Worm (Caenorhabditis elegans) whole organism, mixed stage, embryonic: ENCODE results near the gene M02B1.4.

Experiments used
- bed-3 ChIP-seq: fragments of 200-800 bp; sonication (Bioruptor generic); optimal IDR thresholded peaks from 3 replicates; lab custom pipeline; 2018; ENCODE audit warnings: mild to moderate bottlenecking, missing genetic modification characterization, moderate library complexity, missing compliant biosample characterization
- blmp-1 ChIP-seq: fragments of 150-350 bp; optimal IDR thresholded peaks from 2 replicates; lab custom pipeline; 2014; ENCODE audit warnings: missing biosample characterization, missing genetic modification characterization
- ceh-39 ChIP-seq: fragments of 150-350 bp; optimal IDR thresholded peaks from 2 replicates; lab custom pipeline; 2014; ENCODE audit warnings: missing biosample characterization, missing genetic modification characterization
- ceh-43 ChIP-seq: fragments of 200-800 bp; sonication (Bioruptor generic); optimal IDR thresholded peaks from 2 replicates; lab custom pipeline; 2018; ENCODE audit warnings: mild to moderate bottlenecking, missing genetic modification characterization, moderate library complexity, missing compliant biosample characterization
- ceh-83 ChIP-seq: fragments of 200-800 bp; sonication (Bioruptor generic); optimal IDR thresholded peaks from 2 replicates; lab custom pipeline; 2018; ENCODE audit warnings: mild to moderate bottlenecking, missing genetic modification characterization, missing compliant biosample characterization
- ces-1 ChIP-seq: fragments of 150-350 bp; optimal IDR thresholded peaks from 2 replicates; lab custom pipeline; 2014; ENCODE audit warnings: missing biosample characterization, missing genetic modification reagents, missing genetic modification characterization
- cnd-1 ChIP-seq: fragments of 200-800 bp; sonication (Bioruptor generic); optimal IDR thresholded peaks from 2 replicates; lab custom pipeline; 2018; ENCODE audit warnings: mild to moderate bottlenecking, missing genetic modification characterization, missing compliant biosample characterization
- drap-1 ChIP-seq: fragments of 200-800 bp; sonication (Bioruptor generic); optimal IDR thresholded peaks from 3 replicates; lab custom pipeline; 2018; ENCODE audit warnings: mild to moderate bottlenecking, missing genetic modification characterization, missing compliant biosample characterization
- elt-1 ChIP-seq: sonication (generic microtip); optimal IDR thresholded peaks from 2 replicates; lab custom pipeline; 2017; ENCODE audit warnings: missing genetic modification characterization, mild to moderate bottlenecking, missing compliant biosample characterization, antibody characterized with exemption, moderate library complexity, borderline replicate concordance; ENCODE audit not compliant: insufficient read depth
- hlh-1 ChIP-seq: fragments of 150-350 bp; optimal IDR thresholded peaks from 2 replicates; lab custom pipeline; 2014; ENCODE audit warnings: missing biosample characterization, missing genetic modification reagents, missing genetic modification characterization
- lin-13 ChIP-seq: fragments of 150-350 bp; optimal IDR thresholded peaks from 2 replicates; lab custom pipeline; 2014; ENCODE audit warnings: missing biosample characterization, missing genetic modification characterization
- lin-32 ChIP-seq: fragments of 200-800 bp; sonication (Bioruptor generic); optimal IDR thresholded peaks from 2 replicates; lab custom pipeline; 2018; ENCODE audit warnings: mild to moderate bottlenecking, missing genetic modification characterization, missing compliant biosample characterization
- lsy-2 ChIP-seq: fragments of 150-350 bp; optimal IDR thresholded peaks from 2 replicates; lab custom pipeline; 2014; ENCODE audit warnings: missing biosample characterization, missing genetic modification characterization
- mep-1 ChIP-seq: fragments of 150-350 bp; optimal IDR thresholded peaks from 2 replicates; lab custom pipeline; 2017; ENCODE audit warnings: missing biosample characterization, missing genetic modification reagents, missing genetic modification characterization, inconsistent platforms
- mls-2 ChIP-seq: sonication (generic microtip); optimal IDR thresholded peaks from 2 replicates; lab custom pipeline; 2016; ENCODE audit warnings: mild to moderate bottlenecking, missing genetic modification characterization, moderate library complexity, missing compliant biosample characterization
- nhr-12 ChIP-seq: fragments of 150-350 bp; optimal IDR thresholded peaks from 2 replicates; lab custom pipeline; 2014; ENCODE audit warnings: missing biosample characterization, missing genetic modification characterization
- nhr-2 ChIP-seq: fragments of 150-350 bp; optimal IDR thresholded peaks from 2 replicates; lab custom pipeline; 2014; ENCODE audit warnings: missing biosample characterization, missing genetic modification characterization
- nhr-237 ChIP-seq: fragments of 150-350 bp; optimal IDR thresholded peaks from 2 replicates; lab custom pipeline; 2014; ENCODE audit warnings: missing biosample characterization, missing genetic modification characterization
- nhr-28 ChIP-seq: fragments of 150-350 bp; optimal IDR thresholded peaks from 2 replicates; lab custom pipeline; 2014; ENCODE audit warnings: missing biosample characterization, missing genetic modification characterization
- nhr-76 ChIP-seq: sonication (generic microtip); optimal IDR thresholded peaks from 2 replicates; lab custom pipeline; 2017; ENCODE audit warnings: missing biosample characterization, missing genetic modification characterization
- pha-4 ChIP-seq: fragments of 150-350 bp; optimal IDR thresholded peaks from 2 replicates; lab custom pipeline; 2018; ENCODE audit warnings: missing biosample characterization, missing genetic modification reagents, missing genetic modification characterization
- sem-2 ChIP-seq: fragments of 200-800 bp; sonication (Bioruptor generic); optimal IDR thresholded peaks from 2 replicates; lab custom pipeline; 2018; ENCODE audit warnings: mild to moderate bottlenecking, missing genetic modification characterization, missing compliant biosample characterization
- snpc-4 ChIP-seq: fragments of 150-350 bp; optimal IDR thresholded peaks from 2 replicates; lab custom pipeline; 2014; ENCODE audit warnings: missing biosample characterization, missing genetic modification characterization
- sptf-1 ChIP-seq: sonication (generic microtip); optimal IDR thresholded peaks from 2 replicates; lab custom pipeline; 2017; ENCODE audit warnings: mild to moderate bottlenecking, missing genetic modification characterization, moderate library complexity, missing compliant biosample characterization
- tbx-8 ChIP-seq: fragments of 200-800 bp; sonication (Bioruptor generic); optimal IDR thresholded peaks from 2 replicates; lab custom pipeline; 2018; ENCODE audit warnings: mild to moderate bottlenecking, missing genetic modification characterization, moderate library complexity, missing compliant biosample characterization
- unc-120 ChIP-seq: sonication (generic microtip); optimal IDR thresholded peaks from 2 replicates; lab custom pipeline; 2017; ENCODE audit warnings: missing genetic modification characterization, missing compliant biosample characterization; ENCODE audit not compliant: poor library complexity, severe bottlenecking
- unc-39 ChIP-seq: fragments of 150-350 bp; optimal IDR thresholded peaks from 2 replicates; lab custom pipeline; 2014; ENCODE audit warnings: missing biosample characterization, missing genetic modification characterization
- zip-8 ChIP-seq: fragments of 150-350 bp; optimal IDR thresholded peaks from 2 replicates; lab custom pipeline; 2014; ENCODE audit warnings: missing biosample characterization, missing genetic modification characterization
- ztf-11 ChIP-seq: fragments of 150-350 bp; optimal IDR thresholded peaks from 2 replicates; lab custom pipeline; 2014; ENCODE audit warnings: missing biosample characterization, missing genetic modification characterization

Gene M02B1.4

ce11 chrIV:12849030-12849560, 24.0 kb upstream of the M02B1.4 start, which contains the start of gene srf-3:
Gene srf-3, plus strand, starts transcription at chrIV:12849510.
- TF ChIP-seq ceh-43 (no peak), ces-1 (GFP tag; lab: Kevin White, UChicago) (peak; percentile 16)

- TF ChIP-seq ces-1 (GFP tag; lab: Kevin White, UChicago): peak; percentile 67
- no peak for TF ChIP-seq mls-2 (tag; lab: Kevin White, UChicago)
- no peak for TF ChIP-seq mep-1 (tag; lab: Kevin White, UChicago)
- TF ChIP-seq blmp-1 (tag; lab: Kevin White, UChicago): no peak
- no peak for TF ChIP-seq nhr-28 (tag; lab: Kevin White, UChicago)
Measured at ce11 chrIV:12845596-12845995, 20.5 kb upstream of the M02B1.4 start, which contains the start of gene txt-19. Gene txt-19, plus strand, starts transcription at chrIV:12845899.

ce11 chrIV:12842895-12843294, 17.8 kb upstream of the M02B1.4 start:
- TF ChIP-seq bed-3 (GFP tag; lab: Kevin White, UChicago): no peak
- TF ChIP-seq ces-1 (GFP tag; lab: Kevin White, UChicago): peak; percentile 75

- TF ChIP-seq ceh-83 (GFP tag; lab: Kevin White, UChicago) (no peak), tbx-8 (GFP tag; lab: Kevin White, UChicago) (no peak), lin-32 (GFP tag; lab: Kevin White, UChicago) (no peak), hlh-1 (tag; lab: Kevin White, UChicago) (no peak), snpc-4 (tag; lab: Kevin White, UChicago) (no peak), sptf-1 (tag; lab: Kevin White, UChicago) (no peak), ztf-11 (tag; lab: Kevin White, UChicago) (no peak)
Measured at ce11 chrIV:12842121-12842520, 17.0 kb upstream of the M02B1.4 start.

- TF ChIP-seq lin-13: no peak
- no peak for TF ChIP-seq tbx-8 (GFP tag; lab: Kevin White, UChicago)
- TF ChIP-seq ceh-43: no peak
- TF ChIP-seq lsy-2 (tag; lab: Kevin White, UChicago): no peak
- no peak for TF ChIP-seq zip-8 (tag; lab: Kevin White, UChicago)
- no peak for TF ChIP-seq sptf-1 (tag; lab: Kevin White, UChicago)
- no peak for TF ChIP-seq elt-1 (tag; lab: Kevin White, UChicago)
- TF ChIP-seq nhr-12 (tag; lab: Kevin White, UChicago): no peak
- no peak for TF ChIP-seq mls-2 (tag; lab: Kevin White, UChicago)
- TF ChIP-seq nhr-76 (tag; lab: Kevin White, UChicago): no peak
- TF ChIP-seq nhr-2: no peak
- TF ChIP-seq ces-1 (GFP tag; lab: Kevin White, UChicago): no peak
- no peak for TF ChIP-seq pha-4 (tag; lab: Kevin White, UChicago)
- no peak for TF ChIP-seq hlh-1 (tag; lab: Kevin White, UChicago)
- no peak for TF ChIP-seq blmp-1 (tag; lab: Kevin White, UChicago)
- TF ChIP-seq sem-2 (GFP tag; lab: Kevin White, UChicago): no peak
- no peak for TF ChIP-seq mep-1 (tag; lab: Kevin White, UChicago)
- no peak for TF ChIP-seq drap-1
- TF ChIP-seq ceh-39 (tag; lab: Kevin White, UChicago): no peak
- TF ChIP-seq unc-39: no peak
Measured at ce11 chrIV:12840873-12841272, 15.8 kb upstream of the M02B1.4 start.

- TF ChIP-seq lin-32 (GFP tag; lab: Kevin White, UChicago): no peak
- TF ChIP-seq hlh-1 (tag; lab: Kevin White, UChicago): no peak
- no peak for TF ChIP-seq mep-1 (tag; lab: Kevin White, UChicago)
- TF ChIP-seq ceh-83 (GFP tag; lab: Kevin White, UChicago): no peak
- TF ChIP-seq cnd-1 (tag; lab: Kevin White, UChicago): no peak
- no peak for TF ChIP-seq nhr-237 (tag; lab: Kevin White, UChicago)
- no peak for TF ChIP-seq snpc-4 (tag; lab: Kevin White, UChicago)
- TF ChIP-seq elt-1 (tag; lab: Kevin White, UChicago): no peak
- no peak for TF ChIP-seq unc-120
Measured at ce11 chrIV:12840348-12840747, 15.2 kb upstream of the M02B1.4 start.
